Worm (Caenorhabditis elegans): ENCODE data around the gene flp-16.

flp-16 gene

ce11 chrII:13233712-13234111 is 1.4 kb upstream of the flp-16 start:
- peak; percentile 14 for TF ChIP-seq fkh-4 (tag; optimal IDR thresholded peaks at IDR 0.05; ENCODE audit: borderline replicate concordance)
- TF ChIP-seq nhr-20 (tag; optimal IDR thresholded peaks at IDR 0.05) = no peak
- TF ChIP-seq nhr-11 (tag; optimal IDR thresholded peaks at IDR 0.05) = peak; percentile 13
- peak; percentile 44 for TF ChIP-seq nhr-47 (tag; optimal IDR thresholded peaks at IDR 0.05)
- peak; percentile 38 for TF ChIP-seq nhr-71 (tag; optimal IDR thresholded peaks at IDR 0.05)
- TF ChIP-seq dsc-1 (tag; optimal IDR thresholded peaks at IDR 0.05) = peak; percentile 95
- TF ChIP-seq sox-4 (tag; optimal IDR thresholded peaks at IDR 0.05) = peak; percentile 32
- TF ChIP-seq pax-3 (tag; optimal IDR thresholded peaks at IDR 0.05) = peak; percentile 67
- no peak for TF ChIP-seq pag-3 (tag; optimal IDR thresholded peaks at IDR 0.05; ENCODE audit: borderline replicate concordance, insufficient read depth)
- TF ChIP-seq fkh-8 (tag; optimal IDR thresholded peaks at IDR 0.05) = peak; percentile 52

DNA sequence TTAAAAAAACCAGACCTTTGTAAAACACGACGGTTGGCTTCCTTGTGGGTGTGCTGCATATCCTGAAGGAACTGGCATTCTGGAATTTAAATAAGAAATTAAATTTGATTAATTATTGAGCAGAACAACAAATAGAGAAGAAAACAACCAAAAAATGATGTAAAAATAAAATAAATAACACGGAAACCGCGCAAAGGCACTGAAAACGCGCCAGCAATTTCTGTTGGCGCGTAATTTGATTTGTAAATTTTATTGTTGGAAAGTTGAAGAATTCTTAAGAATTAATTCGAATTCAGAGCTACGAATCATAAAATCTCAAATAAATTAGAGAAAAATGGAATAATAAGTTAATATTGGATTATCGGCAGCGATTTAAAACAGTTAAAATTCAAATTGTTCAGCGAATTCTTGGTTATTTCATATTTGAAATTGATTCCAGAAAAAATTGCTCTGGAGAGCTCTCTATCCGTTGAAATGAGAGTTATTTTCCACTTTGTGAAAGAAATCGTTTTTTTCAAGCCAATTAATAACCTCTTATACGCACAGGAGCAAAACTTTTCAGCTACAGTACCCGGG is 2.8 kb downstream of the flp-16 start, which contains the start of gene romo-1:
TSS of gene romo-1 (minus strand) at position 79 of the 576 bp plus-strand sequence.
- TF ChIP-seq nhr-11 (tag; optimal IDR thresholded peaks at IDR 0.05) (no peak), nhr-84 (tag; optimal IDR thresholded peaks at IDR 0.05) (no peak), efl-3 (GFP tag; optimal IDR thresholded peaks at IDR 0.05) (no peak), mef-2 (tag; optimal IDR thresholded peaks at IDR 0.05) (no peak), blmp-1 (tag; optimal IDR thresholded peaks at IDR 0.05) (peak; percentile 77), hlh-17 (GFP tag; optimal IDR thresholded peaks at IDR 0.05; ENCODE audit: borderline replicate concordance) (no peak), egl-13 (tag; optimal IDR thresholded peaks at IDR 0.05) (peak; percentile 40), skn-1 (tag; optimal IDR thresholded peaks at IDR 0.05) (peak; percentile 79), snpc-4 (tag; optimal IDR thresholded peaks at IDR 0.05) (peak; percentile 88), mab-9 (GFP tag; IDR thresholded peaks at IDR 0.05) (no peak), sox-4 (tag; optimal IDR thresholded peaks at IDR 0.05) (peak; percentile 38), ets-5 (GFP tag; IDR thresholded peaks at IDR 0.05) (no peak), hpl-2 (GFP tag; optimal IDR thresholded peaks at IDR 0.05) (no peak), ztf-4 (tag; optimal IDR thresholded peaks at IDR 0.05) (peak; percentile 44), swsn-7 (tag; optimal IDR thresholded peaks at IDR 0.05) (peak; percentile 86), nhr-19 (GFP tag; conservative IDR thresholded peaks at IDR 0.05) (peak; percentile 76), efl-1 (optimal IDR thresholded peaks at IDR 0.05) (peak; percentile 65 to 95), efl-1 (GFP tag; optimal IDR thresholded peaks at IDR 0.05 in 1 of 2) (peak; percentile 94 to 99), nhr-28 (tag; optimal IDR thresholded peaks at IDR 0.05) (no peak), zip-4 (GFP tag; optimal IDR thresholded peaks at IDR 0.05) (peak; percentile 15), mep-1 (tag; optimal IDR thresholded peaks at IDR 0.05) (peak; percentile 94), egl-27 (tag; optimal IDR thresholded peaks at IDR 0.05) (no peak), ceh-8 (GFP tag; optimal IDR thresholded peaks at IDR 0.05) (peak; percentile 38), nhr-20 (tag; optimal IDR thresholded peaks at IDR 0.05) (peak; percentile 88), unc-98 (GFP tag; IDR thresholded peaks at IDR 0.05) (no peak), vab-15 (tag; optimal IDR thresholded peaks at IDR 0.05) (no peak), alr-1 (tag; optimal IDR thresholded peaks at IDR 0.05; ENCODE audit: borderline replicate concordance) (no peak), unc-130 (tag; optimal IDR thresholded peaks at IDR 0.05) (peak; percentile 87), ceh-90 (tag; optimal IDR thresholded peaks at IDR 0.05) (peak; percentile 9), grh-1 (GFP tag; IDR thresholded peaks at IDR 0.05) (peak; percentile 67), nhr-76 (tag; optimal IDR thresholded peaks at IDR 0.05) (no peak), C04F5.9 (tag; optimal IDR thresholded peaks at IDR 0.05) (peak; percentile 45), lin-15B (tag; optimal IDR thresholded peaks at IDR 0.05) (peak; percentile 58), sptf-1 (tag; optimal IDR thresholded peaks at IDR 0.05) (no peak), nhr-90 (tag; optimal IDR thresholded peaks at IDR 0.05; ENCODE audit: poor library complexity) (peak; percentile 85), ztf-11 (tag; optimal IDR thresholded peaks at IDR 0.05) (peak in 1 of 2 experiments; percentile 41), lin-14 (GFP tag; optimal IDR thresholded peaks at IDR 0.05) (peak; percentile 85), lin-13 (GFP tag; optimal IDR thresholded peaks at IDR 0.05) (peak; percentile 58), C34B4.2 (tag; optimal IDR thresholded peaks at IDR 0.05) (no peak), ces-1 (GFP tag; optimal IDR thresholded peaks at IDR 0.05) (no peak), zag-1 (tag; optimal IDR thresholded peaks at IDR 0.05) (no peak), aha-1 (tag; optimal IDR thresholded peaks at IDR 0.05) (no peak), unc-30 (tag; optimal IDR thresholded peaks at IDR 0.05) (peak; percentile 34), nhr-77 (tag; optimal IDR thresholded peaks at IDR 0.05) (peak; percentile 3)

Data from whole organism, L1 larva.